Worm (Caenorhabditis elegans) whole organism, late embryonic: Measurements from ENCODE around the gene K09E2.1.
"Not testable (repeated sequence)": the region's sequence is repeated elsewhere in the genome, so short reads cannot be mapped to it uniquely, and the experiment has no call there.

Source experiments
- K02D7.2 ChIP-seq: sonication (generic microtip); optimal IDR thresholded peaks from 2 replicates; lab custom pipeline; 2017; ENCODE audit warnings: mild to moderate bottlenecking, missing genetic modification characterization, missing compliant biosample characterization
- T23F11.4 ChIP-seq: fragments of 200-800 bp; sonication (Bioruptor generic); optimal IDR thresholded peaks from 2 replicates; lab custom pipeline; 2018; ENCODE audit warnings: mild to moderate bottlenecking, missing genetic modification characterization, missing compliant biosample characterization
- ceh-18 ChIP-seq: sonication (generic microtip); optimal IDR thresholded peaks from 2 replicates; lab custom pipeline; 2016; ENCODE audit warnings: missing genetic modification characterization, missing compliant biosample characterization
- ceh-19 ChIP-seq: fragments of 200-800 bp; sonication (Bioruptor generic); optimal IDR thresholded peaks from 2 replicates; lab custom pipeline; 2018; ENCODE audit warnings: mild to moderate bottlenecking, missing genetic modification characterization, missing compliant biosample characterization
- ceh-24 ChIP-seq: sonication (generic microtip); optimal IDR thresholded peaks from 2 replicates; lab custom pipeline; 2016; ENCODE audit warnings: mild to moderate bottlenecking, missing genetic modification characterization, missing compliant biosample characterization
- ceh-31 ChIP-seq: sonication (generic microtip); optimal IDR thresholded peaks from 2 replicates; lab custom pipeline; 2016; ENCODE audit warnings: missing genetic modification characterization, missing compliant biosample characterization
- ceh-34 ChIP-seq: sonication (generic microtip); optimal IDR thresholded peaks from 2 replicates; lab custom pipeline; 2016; ENCODE audit warnings: mild to moderate bottlenecking, missing genetic modification characterization, missing compliant biosample characterization
- elt-2 ChIP-seq: sonication (generic microtip); optimal IDR thresholded peaks from 2 replicates; lab custom pipeline; 2016; ENCODE audit warnings: missing genetic modification reagents, missing genetic modification characterization, missing compliant biosample characterization
- eyg-1 ChIP-seq: sonication (generic microtip); optimal IDR thresholded peaks from 2 replicates; lab custom pipeline; 2016; ENCODE audit warnings: missing genotype, missing genetic modification characterization, missing compliant biosample characterization
- fax-1 ChIP-seq: sonication (generic microtip); optimal IDR thresholded peaks from 2 replicates; lab custom pipeline; 2016; ENCODE audit warnings: missing genotype, missing genetic modification characterization, missing compliant biosample characterization
- fkh-6 ChIP-seq: sonication (generic microtip); optimal IDR thresholded peaks from 2 replicates; lab custom pipeline; 2016; ENCODE audit warnings: missing genetic modification characterization, missing compliant biosample characterization
- hlh-30 ChIP-seq: sonication (generic microtip); optimal IDR thresholded peaks from 2 replicates; lab custom pipeline; 2017; ENCODE audit warnings: antibody characterized with exemption, missing genetic modification characterization, missing compliant biosample characterization; ENCODE audit not compliant: insufficient read depth
- hlh-8 ChIP-seq: sonication (generic microtip); optimal IDR thresholded peaks from 2 replicates; lab custom pipeline; 2016; ENCODE audit warnings: missing genotype, missing genetic modification characterization, missing compliant biosample characterization
- madf-2 ChIP-seq: sonication (generic microtip); optimal IDR thresholded peaks from 2 replicates; lab custom pipeline; 2017; ENCODE audit warnings: missing genetic modification characterization, missing compliant biosample characterization
- nfya-1 ChIP-seq: sonication (generic microtip); optimal IDR thresholded peaks from 2 replicates; lab custom pipeline; 2017; ENCODE audit warnings: missing genetic modification characterization, mild to moderate bottlenecking, missing compliant biosample characterization, antibody characterized with exemption, moderate library complexity
- nhr-11 ChIP-seq: fragments of 150-350 bp; optimal IDR thresholded peaks from 2 replicates; lab custom pipeline; 2014; ENCODE audit warnings: missing biosample characterization, missing genetic modification characterization
- npax-4 ChIP-seq: sonication (generic microtip); optimal IDR thresholded peaks from 2 replicates; lab custom pipeline; 2016; ENCODE audit warnings: missing genetic modification characterization, missing compliant biosample characterization
- odd-2 ChIP-seq: sonication (generic microtip); optimal IDR thresholded peaks from 2 replicates; lab custom pipeline; 2017; ENCODE audit warnings: antibody characterized with exemption, mild to moderate bottlenecking, missing genetic modification characterization, missing compliant biosample characterization
- pat-9 ChIP-seq: fragments of 200-800 bp; sonication (Bioruptor generic); optimal IDR thresholded peaks from 2 replicates; lab custom pipeline; 2018; ENCODE audit warnings: mild to moderate bottlenecking, missing genetic modification characterization, moderate library complexity, missing compliant biosample characterization
- ref-2 ChIP-seq: sonication (generic microtip); optimal IDR thresholded peaks from 2 replicates; lab custom pipeline; 2016; ENCODE audit warnings: missing genetic modification characterization, missing compliant biosample characterization
- rnt-1 ChIP-seq: sonication (generic microtip); optimal IDR thresholded peaks from 2 replicates; lab custom pipeline; 2016; ENCODE audit warnings: missing genetic modification characterization, missing compliant biosample characterization
- sox-2 ChIP-seq: fragments of 200-800 bp; sonication (Bioruptor generic); IDR thresholded peaks from 2 replicates; pipeline ENCODE4 v1.3.6; 2022; ENCODE audit warnings: missing genetic modification reagents, missing genetic modification characterization, missing compliant biosample characterization
- syd-9 ChIP-seq: sonication (generic microtip); optimal IDR thresholded peaks from 2 replicates; lab custom pipeline; 2016; ENCODE audit warnings: mild to moderate bottlenecking, missing genetic modification characterization, moderate library complexity, missing compliant biosample characterization
- tbx-2 ChIP-seq: sonication (generic microtip); optimal IDR thresholded peaks from 2 replicates; lab custom pipeline; 2016; ENCODE audit warnings: missing genetic modification characterization, missing compliant biosample characterization
- tbx-7 ChIP-seq: sonication (generic microtip); optimal IDR thresholded peaks from 2 replicates; lab custom pipeline; 2016; ENCODE audit warnings: missing genotype, missing genetic modification characterization, missing compliant biosample characterization

The K09E2.1 gene

ce11 chrX:8721273-8721672 lies 39.6 kb downstream of the K09E2.1 start:
- TF ChIP-seq fax-1 (tag; lab: Kevin White, UChicago) (no peak), ceh-19 (GFP tag; lab: Kevin White, UChicago) (no peak), ceh-24 (tag; lab: Kevin White, UChicago) (no peak), eyg-1 (tag; lab: Kevin White, UChicago) (no peak), nfya-1 (tag; lab: Kevin White, UChicago) (no peak), hlh-30 (tag; lab: Kevin White, UChicago) (no peak), syd-9 (tag; lab: Kevin White, UChicago) (no peak), nhr-11 (tag; lab: Kevin White, UChicago) (no peak), pat-9 (tag; lab: Kevin White, UChicago) (no peak), ref-2 (tag; lab: Kevin White, UChicago) (no peak), madf-2 (tag; lab: Kevin White, UChicago) (no peak)

- TF ChIP-seq nfya-1 (tag; lab: Kevin White, UChicago) = no peak
- TF ChIP-seq T23F11.4 (GFP tag; lab: Kevin White, UChicago) = no peak
- no peak for TF ChIP-seq elt-2 (tag; lab: Kevin White, UChicago)
Observed at ce11 chrX:8723127-8723600, 41.5 kb downstream of the K09E2.1 start, which contains the start of gene tnt-2. TSS of gene tnt-2 (minus strand) at chrX:8723550.

ce11 chrX:8723840-8724239 lies 42.1 kb downstream of the K09E2.1 start:
- TF ChIP-seq pat-9 (tag; lab: Kevin White, UChicago) = peak; percentile 40
- no peak for TF ChIP-seq sox-2 (GFP tag; lab: Robert Waterston, UW)
- peak; percentile 2 for TF ChIP-seq syd-9 (tag; lab: Kevin White, UChicago)
- peak; percentile 97 for TF ChIP-seq ceh-18 (tag; lab: Kevin White, UChicago)
- TF ChIP-seq tbx-2 (tag; lab: Kevin White, UChicago) = peak; percentile 43
- TF ChIP-seq hlh-8 (tag; lab: Kevin White, UChicago) = peak; percentile 17
- TF ChIP-seq ceh-34 (tag; lab: Kevin White, UChicago) = peak; percentile 32
- no peak for TF ChIP-seq npax-4 (tag; lab: Kevin White, UChicago)
- TF ChIP-seq rnt-1 (tag; lab: Kevin White, UChicago) = peak; percentile 90
- peak; percentile 25 for TF ChIP-seq nfya-1 (tag; lab: Kevin White, UChicago)
- TF ChIP-seq, all 69 proteins: peak for 8

ce11 chrX:8727306-8727705 lies 45.6 kb downstream of the K09E2.1 start, which contains the start of gene EGAP4.1:
TSS of gene EGAP4.1 (minus strand) at chrX:8727406.
- TF ChIP-seq ceh-24 (tag; lab: Kevin White, UChicago) (no peak), rnt-1 (tag; lab: Kevin White, UChicago) (no peak), ceh-18 (tag; lab: Kevin White, UChicago) (peak; percentile 13), ceh-31 (tag; lab: Kevin White, UChicago) (no peak), fkh-6 (no peak)
- TF ChIP-seq, all 69 proteins: peak for 1

- TF ChIP-seq odd-2; K02D7.2; tbx-7 (tag; lab: Kevin White, UChicago): not testable (repeated sequence)
Observed at ce11 chrX:8731822-8732221, 50.1 kb downstream of the K09E2.1 start, which contains the start of gene M02D8.6. TSS of gene M02D8.6 (minus strand) at chrX:8731922.
